Fruit fly (Drosophila melanogaster): ENCODE results near the gene CG33640.

Gene CG33640

DNA sequence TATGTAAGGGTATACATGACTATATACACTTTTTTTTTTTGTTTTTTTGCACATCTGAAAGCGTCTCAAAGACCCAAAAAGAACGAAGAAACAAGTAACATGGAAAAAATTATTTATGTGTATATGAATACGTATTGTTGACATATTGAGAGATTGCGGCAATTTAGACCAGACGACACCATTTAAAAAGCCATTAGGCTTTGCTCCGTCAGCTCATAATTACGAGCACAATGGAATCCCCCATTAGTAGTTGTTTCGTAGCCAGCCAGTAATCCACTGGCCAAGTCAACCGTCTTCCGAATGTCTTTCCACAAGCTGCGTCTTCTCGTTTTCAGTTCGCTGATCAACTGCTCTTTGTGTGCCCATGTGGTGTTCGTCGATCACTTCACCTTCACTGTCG, at the start of gene CG33640:
Gene CG33640 (plus strand): TSS at position 301 of the 400 bp plus-strand sequence.
- TF ChIP-seq CG1620 (GFP tag; optimal IDR thresholded peaks at IDR 0.05) (no peak), Crg-1 (GFP tag; optimal IDR thresholded peaks at IDR 0.05) (no peak), pad (GFP tag; optimal IDR thresholded peaks at IDR 0.05) (no peak), cnc (optimal IDR thresholded peaks at IDR 0.05) (no peak), CG5204 (GFP tag; optimal IDR thresholded peaks at IDR 0.05) (no peak), Hr96 (GFP tag; optimal IDR thresholded peaks at IDR 0.05) (no peak), Mnt (GFP tag; optimal IDR thresholded peaks at IDR 0.05) (no peak)

DNA sequence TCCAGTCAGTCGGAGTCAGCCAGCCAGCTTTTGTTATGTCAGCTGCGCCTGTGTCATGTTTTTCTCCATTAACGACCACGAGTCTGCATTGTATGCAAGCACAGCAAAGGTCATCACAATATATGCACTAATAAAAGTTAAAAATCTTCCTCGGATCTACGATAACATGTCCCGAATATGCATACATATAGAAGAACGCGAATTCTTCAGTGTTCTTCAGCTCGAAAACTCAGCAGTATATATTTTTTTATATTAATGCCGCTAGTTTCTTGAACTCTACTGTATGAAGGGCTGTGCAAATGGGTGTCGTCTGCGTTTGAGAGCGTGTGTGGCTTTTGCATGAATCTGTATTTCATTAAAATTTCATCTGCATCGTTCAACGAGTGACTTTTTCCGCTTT, 45.4 kb upstream of the CG33640 start:
- TF ChIP-seq kay (GFP tag; ENCODE audit: borderline replicate concordance) (no peak), CG7045 (GFP tag; optimal IDR thresholded peaks at IDR 0.05) (no peak), tj (GFP tag; optimal IDR thresholded peaks at IDR 0.05) (no peak), CG5204 (GFP tag; optimal IDR thresholded peaks at IDR 0.05) (no peak)

DNA sequence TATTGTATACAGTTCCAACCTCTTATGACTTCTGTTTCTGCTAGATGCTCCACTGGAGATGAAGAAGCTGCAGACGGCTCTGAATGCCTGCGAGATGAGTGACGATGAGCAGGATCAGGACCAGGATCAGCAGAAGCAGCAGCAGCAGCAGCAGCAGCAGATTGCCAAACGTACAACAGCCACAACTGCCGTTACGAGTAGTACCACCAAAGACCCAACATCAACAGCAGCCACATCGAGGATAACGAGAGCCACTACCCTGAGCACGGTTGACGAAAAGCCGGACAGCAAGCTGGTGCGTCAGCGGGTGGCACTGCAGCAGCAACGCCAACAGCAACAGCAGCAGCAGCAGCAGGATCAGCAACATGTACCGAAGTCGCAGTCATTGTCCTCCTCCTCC, 29.7 kb upstream of the CG33640 start:
- TF ChIP-seq CG7101 (tag; optimal IDR thresholded peaks at IDR 0.05) (no peak), CG5204 (GFP tag; optimal IDR thresholded peaks at IDR 0.05) (no peak), Crg-1 (GFP tag; optimal IDR thresholded peaks at IDR 0.05) (no peak), CG12768 (GFP tag; optimal IDR thresholded peaks at IDR 0.05) (no peak)

DNA sequence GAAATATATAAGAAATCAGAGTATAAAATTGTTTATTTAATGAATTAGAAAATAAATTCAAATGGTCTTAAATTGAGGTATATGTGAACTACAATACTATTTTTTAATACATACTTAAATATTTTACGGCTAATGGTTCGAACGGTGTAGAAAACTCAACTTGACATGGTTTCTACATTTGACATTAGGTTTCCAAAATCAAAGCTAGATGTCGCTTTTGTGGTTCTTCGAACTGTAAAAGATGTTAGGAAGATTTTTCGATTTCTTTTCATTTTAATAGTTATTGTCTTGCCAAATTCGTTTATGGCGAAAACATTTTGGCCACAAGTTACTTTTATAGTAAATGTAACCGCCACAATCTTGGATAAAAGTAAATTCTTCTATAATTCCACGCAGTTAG, 27.2 kb upstream of the CG33640 start:
- TF ChIP-seq CG33017 (tag; optimal IDR thresholded peaks at IDR 0.05): no peak
- TF ChIP-seq CG7045 (GFP tag; optimal IDR thresholded peaks at IDR 0.05): no peak
- no peak for TF ChIP-seq CG12768 (GFP tag; optimal IDR thresholded peaks at IDR 0.05)
- no peak for TF ChIP-seq Mnt (GFP tag; optimal IDR thresholded peaks at IDR 0.05)
- no peak for TF ChIP-seq Clk (GFP tag; optimal IDR thresholded peaks at IDR 0.05)
- TF ChIP-seq toe (GFP tag; optimal IDR thresholded peaks at IDR 0.05): no peak
- no peak for TF ChIP-seq Hr96 (GFP tag; optimal IDR thresholded peaks at IDR 0.05)
- TF ChIP-seq tj (GFP tag; optimal IDR thresholded peaks at IDR 0.05): no peak
- no peak for TF ChIP-seq CG14711 (tag; optimal IDR thresholded peaks at IDR 0.05)
- TF ChIP-seq CG1620 (GFP tag; optimal IDR thresholded peaks at IDR 0.05): no peak
- TF ChIP-seq kay (GFP tag; ENCODE audit: borderline replicate concordance): no peak
- TF ChIP-seq ovo (GFP tag; optimal IDR thresholded peaks at IDR 0.05): no peak
- no peak for TF ChIP-seq Crg-1 (GFP tag; optimal IDR thresholded peaks at IDR 0.05)
- no peak for TF ChIP-seq pad (GFP tag; optimal IDR thresholded peaks at IDR 0.05)
- TF ChIP-seq cic (GFP tag; optimal IDR thresholded peaks at IDR 0.05): no peak

DNA sequence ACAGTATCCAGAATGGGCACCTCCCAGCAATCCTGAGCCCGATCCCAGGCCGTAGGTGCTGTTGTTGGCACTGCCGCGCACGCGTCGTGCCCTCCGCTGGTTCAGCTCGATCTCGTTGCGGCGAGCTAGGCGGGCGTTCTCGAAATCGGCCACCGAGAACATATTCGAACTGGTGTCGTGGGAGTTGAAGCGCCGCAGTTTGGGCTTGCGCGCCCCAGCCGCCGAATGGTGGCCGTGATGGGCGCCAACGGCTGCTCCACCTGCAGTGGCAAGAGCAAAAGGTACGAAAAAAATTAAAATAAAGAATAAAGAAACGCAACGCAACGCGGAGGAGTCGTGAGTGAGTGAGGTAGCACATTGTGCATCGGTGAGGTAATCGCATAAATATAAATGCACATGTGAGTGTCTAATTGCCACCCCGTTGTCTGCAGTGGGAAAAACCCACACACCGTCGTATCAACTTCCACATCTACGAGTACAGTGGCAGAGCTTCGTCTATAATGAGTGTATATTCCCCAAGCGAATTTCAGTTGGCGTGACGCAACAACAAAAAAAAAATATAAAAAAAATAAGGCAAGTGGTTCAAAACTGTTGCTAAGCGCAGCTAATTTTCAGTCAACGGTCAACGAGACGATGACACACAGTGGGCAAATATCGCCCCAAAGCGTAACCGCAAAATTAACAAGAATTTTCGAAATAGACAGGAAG, 18.0 kb upstream of the CG33640 start:
- TF ChIP-seq tj (GFP tag; optimal IDR thresholded peaks at IDR 0.05): peak; percentile 82
- peak; percentile 3 for TF ChIP-seq bab1 (GFP tag; optimal IDR thresholded peaks at IDR 0.05)
- no peak for TF ChIP-seq toe (GFP tag; optimal IDR thresholded peaks at IDR 0.05)

DNA sequence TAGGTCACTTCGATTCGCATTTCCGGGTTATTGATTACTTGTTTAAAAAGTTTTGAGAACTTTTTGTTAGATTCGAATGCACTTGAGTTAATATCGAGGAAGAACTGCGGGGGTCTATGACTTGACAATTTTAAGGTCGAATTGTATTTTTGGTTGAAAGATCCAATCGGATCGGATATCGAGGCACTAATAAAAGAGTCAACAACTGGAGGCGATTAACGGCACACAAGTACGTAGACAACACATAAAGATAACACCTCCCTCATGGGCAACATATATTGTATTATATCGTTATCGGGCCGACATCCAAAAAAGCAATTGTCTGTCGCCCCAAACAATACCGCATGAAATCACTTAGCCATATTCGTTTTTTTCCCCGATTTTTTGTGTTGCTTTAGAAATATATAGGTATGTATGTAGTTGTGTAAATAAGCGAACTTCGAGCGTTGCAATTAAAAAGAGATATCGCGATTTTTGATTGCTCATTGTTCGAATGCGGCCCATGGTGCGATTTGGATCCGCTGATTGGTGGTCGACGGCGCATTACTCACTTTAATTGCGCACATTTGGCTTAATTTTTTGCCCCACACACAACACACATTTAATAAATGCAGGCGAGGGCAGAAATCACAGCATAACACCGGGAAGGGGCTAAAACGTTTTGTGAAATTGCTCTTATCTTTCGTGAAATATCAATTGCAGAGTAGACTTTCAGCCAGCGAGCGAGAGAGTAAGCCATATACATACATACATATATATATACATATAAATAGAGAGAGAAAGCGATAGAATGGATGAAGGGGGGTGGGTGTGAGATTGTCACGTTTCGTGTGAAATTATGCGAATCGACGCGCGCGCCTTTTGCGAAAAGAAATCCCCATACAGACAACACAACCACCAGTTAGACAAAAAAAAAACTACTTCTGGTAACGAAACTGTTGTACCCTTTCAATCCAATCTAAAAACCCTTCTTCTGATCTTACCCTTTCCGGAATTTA, 16.5 kb upstream of the CG33640 start:
- peak; percentile 12 for TF ChIP-seq CG12768 (GFP tag; optimal IDR thresholded peaks at IDR 0.05)
- TF ChIP-seq cic (GFP tag; optimal IDR thresholded peaks at IDR 0.05): peak; percentile 41
- no peak for TF ChIP-seq CG7045 (GFP tag; optimal IDR thresholded peaks at IDR 0.05)
- no peak for TF ChIP-seq CG11617 (GFP tag; optimal IDR thresholded peaks at IDR 0.05)
- TF ChIP-seq kay (GFP tag; ENCODE audit: borderline replicate concordance): peak; percentile 86
- TF ChIP-seq bab1 (GFP tag; optimal IDR thresholded peaks at IDR 0.05): peak; percentile 46
- no peak for TF ChIP-seq toe (GFP tag; optimal IDR thresholded peaks at IDR 0.05)
- no peak for TF ChIP-seq Hr96 (GFP tag; optimal IDR thresholded peaks at IDR 0.05)
- TF ChIP-seq CG14711 (tag; optimal IDR thresholded peaks at IDR 0.05): no peak
- TF ChIP-seq CG33017 (tag; optimal IDR thresholded peaks at IDR 0.05): no peak
- no peak for TF ChIP-seq CG7101 (tag; optimal IDR thresholded peaks at IDR 0.05)
- TF ChIP-seq tj (GFP tag; optimal IDR thresholded peaks at IDR 0.05): peak; percentile 96
- peak; percentile 15 for TF ChIP-seq Mnt (GFP tag; optimal IDR thresholded peaks at IDR 0.05)
- no peak for TF ChIP-seq pad (GFP tag; optimal IDR thresholded peaks at IDR 0.05)
- no peak for TF ChIP-seq Crg-1 (GFP tag; optimal IDR thresholded peaks at IDR 0.05)
- no peak for TF ChIP-seq Clk (GFP tag; optimal IDR thresholded peaks at IDR 0.05)
- TF ChIP-seq cnc (optimal IDR thresholded peaks at IDR 0.05): no peak
- TF ChIP-seq CG5204 (GFP tag; optimal IDR thresholded peaks at IDR 0.05): no peak
- no peak for TF ChIP-seq CG1620 (GFP tag; optimal IDR thresholded peaks at IDR 0.05)
- TF ChIP-seq ovo (GFP tag; optimal IDR thresholded peaks at IDR 0.05): no peak

Data from whole organism, adult.